Worm (Caenorhabditis elegans) whole organism, L2 larva: ENCODE results near the gene C25H3.17.

Experiments used
- ZK546.5 ChIP-seq: sonication (generic microtip); optimal IDR thresholded peaks from 2 replicates; lab custom pipeline; 2017; ENCODE audit warnings: missing biosample characterization, missing genetic modification characterization
- alr-1 ChIP-seq: fragments of 150-350 bp; optimal IDR thresholded peaks from 2 replicates; lab custom pipeline; 2014; ENCODE audit warnings: missing biosample characterization, missing genetic modification characterization
- elt-3 ChIP-seq: sonication (generic microtip); optimal IDR thresholded peaks from 2 replicates; lab custom pipeline; 2017; ENCODE audit warnings: missing biosample characterization, missing genetic modification characterization
- fos-1 ChIP-seq: fragments of 150-350 bp; optimal IDR thresholded peaks from 2 replicates; lab custom pipeline; 2014; ENCODE audit warnings: missing biosample characterization, missing genetic modification characterization
- lin-39 ChIP-seq: fragments of 150-350 bp; optimal IDR thresholded peaks from 2 replicates; lab custom pipeline; 2014; ENCODE audit warnings: missing biosample characterization, missing genetic modification reagents, missing genetic modification characterization
- lsy-2 ChIP-seq, 2 experiments: fragments of 150-350 bp in 1 of 2; sonication (generic microtip) in 1 of 2; optimal IDR thresholded peaks; 2 replicates each; lab custom pipeline; 2014 to 2017; ENCODE audit warnings: missing biosample characterization in 2 of 2, missing genetic modification characterization in 2 of 2
- nhr-12 ChIP-seq: fragments of 150-350 bp; optimal IDR thresholded peaks from 2 replicates; lab custom pipeline; 2014; ENCODE audit warnings: missing biosample characterization, missing genetic modification characterization
- skn-1 ChIP-seq: sonication (generic microtip); optimal IDR thresholded peaks from 2 replicates; lab custom pipeline; 2017; ENCODE audit warnings: missing biosample characterization, missing genetic modification characterization
- unc-39 ChIP-seq: fragments of 150-350 bp; optimal IDR thresholded peaks from 2 replicates; lab custom pipeline; 2014; ENCODE audit warnings: missing biosample characterization, missing genetic modification characterization
- zag-1 ChIP-seq: fragments of 150-350 bp; optimal IDR thresholded peaks from 2 replicates; lab custom pipeline; 2014; ENCODE audit warnings: missing biosample characterization, missing genetic modification characterization

DNA sequence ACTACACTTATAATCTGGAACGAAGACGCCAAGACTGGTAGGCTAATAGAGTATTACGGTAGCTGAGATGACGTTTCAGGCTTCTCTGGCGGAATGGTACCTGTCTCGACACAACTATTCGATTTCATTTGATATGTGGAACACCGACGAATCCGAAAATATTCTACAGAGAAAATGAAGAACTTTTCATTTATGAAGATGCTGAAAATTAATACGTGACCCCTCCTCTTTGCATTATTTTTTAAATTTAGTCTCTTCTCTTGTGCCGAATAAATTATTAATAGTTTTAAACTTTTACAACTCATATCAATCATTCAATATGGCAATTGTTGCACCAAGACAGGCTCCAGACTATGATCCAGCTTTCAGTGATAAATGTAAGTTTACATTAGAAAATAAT is 3.5 kb downstream of the C25H3.17 start, which contains the start of gene C25H3.16:
- TF ChIP-seq lsy-2 (tag; optimal IDR thresholded peaks at IDR 0.05; lab: Kevin White, UChicago): no peak
- no peak for TF ChIP-seq fos-1
- no peak for TF ChIP-seq ZK546.5 (tag; lab: Kevin White, UChicago)
- no peak for TF ChIP-seq unc-39 (tag; lab: Kevin White, UChicago)
- TF ChIP-seq alr-1 (tag; lab: Kevin White, UChicago): no peak
- no peak for TF ChIP-seq skn-1 (tag; lab: Kevin White, UChicago)
- no peak for TF ChIP-seq zag-1 (tag; lab: Kevin White, UChicago)
- no peak for TF ChIP-seq elt-3 (tag; lab: Kevin White, UChicago)
- TF ChIP-seq nhr-12: no peak
- TF ChIP-seq lin-39 (tag; lab: Kevin White, UChicago): no peak
